Worm (Caenorhabditis elegans) whole organism, early embryonic: Measurements from ENCODE around the gene W10G11.2.

Source experiments
- B0310.2 ChIP-seq: sonication (generic microtip); optimal IDR thresholded peaks from 2 replicates; lab custom pipeline; 2016; ENCODE audit warnings: mild to moderate bottlenecking, missing genetic modification characterization, missing compliant biosample characterization
- F13C5.2 ChIP-seq: sonication (generic microtip); optimal IDR thresholded peaks from 2 replicates; lab custom pipeline; 2017; ENCODE audit warnings: mild to moderate bottlenecking, missing genetic modification characterization, inconsistent platforms, missing compliant biosample characterization
- aly-1 ChIP-seq: sonication (generic microtip); optimal IDR thresholded peaks from 2 replicates; lab custom pipeline; 2016; ENCODE audit warnings: missing genetic modification characterization, missing compliant biosample characterization
- ama-1 ChIP-seq: fragments of 150-350 bp; optimal IDR thresholded peaks from 2 replicates; lab custom pipeline; 2014
- ceh-13 ChIP-seq: fragments of 200-800 bp; sonication (Bioruptor generic); optimal IDR thresholded peaks from 2 replicates; lab custom pipeline; 2018; ENCODE audit warnings: mild to moderate bottlenecking, missing genetic modification characterization, missing compliant biosample characterization
- ceh-36 ChIP-seq: sonication (generic microtip); optimal IDR thresholded peaks from 2 replicates; lab custom pipeline; 2016; ENCODE audit warnings: missing genetic modification characterization, inconsistent platforms, missing compliant biosample characterization
- ets-7 ChIP-seq: sonication (generic microtip); optimal IDR thresholded peaks from 2 replicates; lab custom pipeline; 2016; ENCODE audit warnings: missing genotype, missing genetic modification characterization, missing compliant biosample characterization
- flt-1 ChIP-seq: fragments of 200-800 bp; sonication (Bioruptor generic); IDR thresholded peaks from 2 replicates; pipeline ENCODE4 v1.3.6; 2022; ENCODE audit warnings: missing genetic modification characterization, missing compliant biosample characterization
- hmbx-1 ChIP-seq: sonication (generic microtip); optimal IDR thresholded peaks from 2 replicates; lab custom pipeline; 2016; ENCODE audit warnings: mild to moderate bottlenecking, missing genetic modification characterization, missing compliant biosample characterization
- hmg-4 ChIP-seq: fragments of 200-800 bp; sonication (Bioruptor generic); optimal IDR thresholded peaks from 2 replicates; lab custom pipeline; 2018; ENCODE audit warnings: mild to moderate bottlenecking, missing genetic modification characterization, missing compliant biosample characterization
- hnd-1 ChIP-seq: sonication (generic microtip); optimal IDR thresholded peaks from 2 replicates; lab custom pipeline; 2016; ENCODE audit warnings: missing genetic modification characterization, missing compliant biosample characterization
- pes-1 ChIP-seq: fragments of 200-800 bp; sonication (Bioruptor generic); IDR thresholded peaks from 2 replicates; pipeline ENCODE4 v1.3.6; 2022; ENCODE audit warnings: missing genetic modification reagents, missing genetic modification characterization, missing compliant biosample characterization
- scrt-1 ChIP-seq: fragments of 200-800 bp; sonication (Bioruptor generic); IDR thresholded peaks from 2 replicates; pipeline ENCODE4 v1.3.6; 2022; ENCODE audit warnings: missing genetic modification characterization, missing compliant biosample characterization
- sea-1 ChIP-seq: fragments of 200-800 bp; sonication (Bioruptor generic); conservative IDR thresholded peaks from 2 replicates; pipeline ENCODE4 v1.3.6; 2022; ENCODE audit warnings: missing genetic modification characterization, missing compliant biosample characterization
- tbx-11 ChIP-seq: fragments of 200-800 bp; sonication (Bioruptor generic); IDR thresholded peaks from 2 replicates; pipeline ENCODE4 v1.3.6; 2022; ENCODE audit warnings: missing genetic modification characterization, missing compliant biosample characterization
- tbx-37 ChIP-seq: fragments of 200-800 bp; sonication (Bioruptor generic); conservative IDR thresholded peaks from 2 replicates; pipeline ENCODE4 v1.3.6; 2022; ENCODE audit warnings: missing genetic modification reagents, missing genetic modification characterization, missing compliant biosample characterization
- tra-4 ChIP-seq: sonication (generic microtip); optimal IDR thresholded peaks from 2 replicates; lab custom pipeline; 2017; ENCODE audit warnings: missing genetic modification characterization, missing compliant biosample characterization

The W10G11.2 gene

DNA sequence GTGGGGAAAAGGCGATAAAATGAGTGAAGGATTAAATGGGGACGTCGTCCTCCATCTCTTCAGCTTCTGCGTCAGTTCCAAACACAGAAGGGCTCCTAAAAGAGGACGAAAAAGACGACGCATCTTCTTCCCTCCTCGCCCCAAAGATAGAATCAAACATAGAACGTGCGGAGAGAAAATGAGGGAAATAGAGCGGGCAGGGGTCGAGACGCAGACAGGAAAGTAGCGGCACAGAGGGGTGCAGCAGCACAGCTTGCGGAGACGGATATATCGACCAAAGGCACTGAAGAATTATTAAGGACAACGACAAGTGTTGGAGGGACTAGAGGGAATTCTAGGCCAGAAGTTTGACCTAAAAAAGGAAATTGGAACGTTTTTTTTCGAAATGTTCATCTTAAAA lies 14.2 kb downstream of the W10G11.2 start:
- TF ChIP-seq tbx-37 (GFP tag; lab: Robert Waterston, UW) (0 out of 2 replicates have a peak, but pooled peaks have one; percentile 6), hmbx-1 (tag; lab: Kevin White, UChicago) (no peak), hmg-4 (GFP tag; lab: Kevin White, UChicago) (peak; percentile 54)

DNA sequence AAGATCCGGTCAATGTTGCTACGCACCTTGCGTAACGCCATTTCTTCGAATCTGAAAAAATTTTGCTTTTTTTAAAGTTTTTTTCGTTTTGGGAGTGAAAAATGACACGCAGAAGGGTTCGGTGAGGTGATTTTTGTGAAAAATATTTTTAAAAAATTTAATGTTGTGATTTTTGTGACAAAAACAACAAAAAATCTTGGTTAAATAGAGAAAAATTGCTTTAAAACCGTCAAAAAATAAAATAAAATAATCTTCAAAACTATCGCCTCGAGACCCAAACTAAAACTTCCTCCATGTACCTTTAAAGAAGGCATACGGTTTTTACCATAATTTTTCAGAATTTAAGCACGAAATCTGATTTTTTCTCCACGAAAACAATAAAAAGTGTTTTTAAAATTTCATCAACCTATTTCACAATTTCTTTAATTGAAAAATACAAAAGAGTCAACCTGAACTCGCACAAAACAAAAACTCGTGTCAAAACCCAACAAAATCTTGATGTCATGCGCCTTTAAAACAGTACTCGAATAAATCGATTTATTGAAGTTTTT lies 15.0 kb downstream of the W10G11.2 start, which contains the start of gene apd-3:
Gene apd-3 (minus strand): TSS at position 51 of the 551 bp plus-strand sequence.
- TF ChIP-seq hnd-1 (tag; lab: Kevin White, UChicago) (no peak), B0310.2 (tag; lab: Kevin White, UChicago) (no peak), tbx-11 (GFP tag; lab: Robert Waterston, UW) (no peak), flt-1 (GFP tag; lab: Robert Waterston, UW) (no peak), hmbx-1 (tag; lab: Kevin White, UChicago) (no peak), ceh-36 (tag; lab: Kevin White, UChicago) (no peak), ceh-13 (GFP tag; lab: Kevin White, UChicago) (no peak), scrt-1 (GFP tag; lab: Robert Waterston, UW) (no peak)

DNA sequence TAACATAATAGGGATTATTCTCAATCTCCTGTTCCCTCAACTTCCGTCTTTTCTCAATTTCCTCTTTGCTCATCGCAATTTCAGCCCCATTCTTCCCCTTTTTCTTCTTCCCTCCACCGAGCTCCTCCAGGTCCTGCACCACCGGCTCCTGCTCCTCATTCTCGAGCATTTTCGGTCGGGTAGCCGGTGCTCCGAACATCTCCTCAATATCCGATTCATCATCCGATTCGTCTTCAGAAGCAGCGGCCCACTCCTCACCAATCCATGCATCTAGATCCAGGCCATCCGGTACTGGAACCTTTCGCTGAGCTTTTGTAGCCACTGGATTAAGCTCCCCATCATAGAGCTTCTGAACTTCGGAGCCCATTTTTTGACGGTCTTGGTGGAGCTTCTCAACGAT lies 21.3 kb downstream of the W10G11.2 start:
- no peak for TF ChIP-seq tra-4 (tag; lab: Kevin White, UChicago)
- no peak for TF ChIP-seq aly-1
- no peak for TF ChIP-seq B0310.2 (tag; lab: Kevin White, UChicago)
- no peak for TF ChIP-seq ceh-36 (tag; lab: Kevin White, UChicago)
- no peak for TF ChIP-seq ets-7 (tag; lab: Kevin White, UChicago)
- no peak for TF ChIP-seq F13C5.2 (tag; lab: Kevin White, UChicago)
- no peak for TF ChIP-seq scrt-1 (GFP tag; lab: Robert Waterston, UW)
- no peak for TF ChIP-seq ceh-13 (GFP tag; lab: Kevin White, UChicago)
- no peak for TF ChIP-seq hmg-4 (GFP tag; lab: Kevin White, UChicago)
- no peak for TF ChIP-seq flt-1 (GFP tag; lab: Robert Waterston, UW)
- TF ChIP-seq hmbx-1 (tag; lab: Kevin White, UChicago), result no peak
- TF ChIP-seq pes-1 (GFP tag; lab: Robert Waterston, UW), result no peak
- TF ChIP-seq ama-1, result no peak
- TF ChIP-seq sea-1 (GFP tag; lab: Robert Waterston, UW), result no peak
- TF ChIP-seq tbx-11 (GFP tag; lab: Robert Waterston, UW), result no peak

DNA sequence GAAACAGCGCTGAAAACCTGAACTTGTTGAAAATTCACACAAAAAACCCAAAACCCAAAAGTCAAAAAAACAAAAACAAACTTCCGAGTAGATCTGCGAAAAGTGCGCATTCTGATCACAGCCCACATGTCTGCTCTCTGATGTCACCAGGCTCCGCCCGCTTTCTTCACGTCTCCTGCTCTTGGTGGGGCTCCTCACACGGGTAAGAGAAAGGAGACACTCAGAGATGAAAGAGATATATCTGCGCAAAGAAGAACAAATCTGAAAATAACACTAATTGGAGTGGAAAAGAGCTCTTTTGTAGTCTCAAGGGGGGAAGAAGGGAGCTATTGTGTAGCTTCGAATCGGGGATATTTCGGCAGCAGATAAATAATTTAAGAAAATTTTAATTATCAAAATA lies 33.2 kb downstream of the W10G11.2 start, which contains the start of gene ncs-6:
Gene ncs-6 (minus strand): TSS at position 261 of the 400 bp plus-strand sequence.
- TF ChIP-seq pes-1 (GFP tag; lab: Robert Waterston, UW), result no peak
- no peak for TF ChIP-seq aly-1
- TF ChIP-seq ceh-36 (tag; lab: Kevin White, UChicago), result no peak
- no peak for TF ChIP-seq scrt-1 (GFP tag; lab: Robert Waterston, UW)
- no peak for TF ChIP-seq flt-1 (GFP tag; lab: Robert Waterston, UW)
- TF ChIP-seq ceh-13 (GFP tag; lab: Kevin White, UChicago), result no peak

DNA sequence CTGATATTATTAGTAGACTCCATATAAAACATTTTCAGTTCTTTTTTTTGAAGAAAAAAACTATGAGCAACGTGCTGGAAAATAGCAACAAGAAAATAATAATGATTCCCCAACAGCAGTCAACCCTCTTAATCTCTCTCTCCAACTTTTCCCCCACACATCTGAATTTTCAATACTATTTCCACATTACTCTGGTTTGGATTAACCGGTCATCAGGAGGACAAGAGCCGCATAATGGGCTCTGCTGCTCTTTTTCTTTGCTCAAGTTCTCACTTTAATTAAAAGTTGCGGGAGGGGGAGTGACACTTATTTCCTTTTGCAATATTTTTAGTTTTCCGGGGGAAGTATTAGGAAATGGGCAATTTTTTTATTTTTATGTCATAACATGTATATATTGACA lies 34.0 kb downstream of the W10G11.2 start:
- TF ChIP-seq aly-1, result no peak
- no peak for TF ChIP-seq scrt-1 (GFP tag; lab: Robert Waterston, UW)
- no peak for TF ChIP-seq tra-4 (tag; lab: Kevin White, UChicago)
- TF ChIP-seq hmg-4 (GFP tag; lab: Kevin White, UChicago), result no peak
- TF ChIP-seq ama-1, result no peak
- no peak for TF ChIP-seq tbx-11 (GFP tag; lab: Robert Waterston, UW)
- no peak for TF ChIP-seq ets-7 (tag; lab: Kevin White, UChicago)
- TF ChIP-seq sea-1 (GFP tag; lab: Robert Waterston, UW), result no peak
- no peak for TF ChIP-seq pes-1 (GFP tag; lab: Robert Waterston, UW)
- TF ChIP-seq hnd-1 (tag; lab: Kevin White, UChicago), result no peak

DNA sequence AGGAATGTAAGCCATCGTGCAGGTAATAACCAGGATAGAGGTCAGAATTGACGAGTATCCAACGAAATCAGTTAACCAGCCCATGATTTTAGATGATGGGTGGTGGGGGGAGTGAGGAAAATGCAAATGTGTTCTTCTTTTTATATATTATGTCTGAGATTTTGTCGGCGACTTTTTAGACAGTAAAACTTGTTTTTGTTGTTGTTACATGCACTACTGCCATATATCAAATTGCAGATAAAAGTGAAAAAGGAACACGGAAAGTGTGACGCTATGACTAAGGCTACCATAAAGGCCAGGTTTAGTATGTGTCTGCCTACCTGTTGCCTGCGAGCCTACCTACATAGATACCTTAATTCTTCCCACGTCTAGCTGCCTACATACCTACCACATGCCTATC lies 37.4 kb downstream of the W10G11.2 start, which contains the start of gene col-72:
Gene col-72 (minus strand): TSS at position 101 of the 400 bp plus-strand sequence.
- TF ChIP-seq aly-1 (no peak), pes-1 (GFP tag; lab: Robert Waterston, UW) (no peak), sea-1 (GFP tag; lab: Robert Waterston, UW) (no peak)

DNA sequence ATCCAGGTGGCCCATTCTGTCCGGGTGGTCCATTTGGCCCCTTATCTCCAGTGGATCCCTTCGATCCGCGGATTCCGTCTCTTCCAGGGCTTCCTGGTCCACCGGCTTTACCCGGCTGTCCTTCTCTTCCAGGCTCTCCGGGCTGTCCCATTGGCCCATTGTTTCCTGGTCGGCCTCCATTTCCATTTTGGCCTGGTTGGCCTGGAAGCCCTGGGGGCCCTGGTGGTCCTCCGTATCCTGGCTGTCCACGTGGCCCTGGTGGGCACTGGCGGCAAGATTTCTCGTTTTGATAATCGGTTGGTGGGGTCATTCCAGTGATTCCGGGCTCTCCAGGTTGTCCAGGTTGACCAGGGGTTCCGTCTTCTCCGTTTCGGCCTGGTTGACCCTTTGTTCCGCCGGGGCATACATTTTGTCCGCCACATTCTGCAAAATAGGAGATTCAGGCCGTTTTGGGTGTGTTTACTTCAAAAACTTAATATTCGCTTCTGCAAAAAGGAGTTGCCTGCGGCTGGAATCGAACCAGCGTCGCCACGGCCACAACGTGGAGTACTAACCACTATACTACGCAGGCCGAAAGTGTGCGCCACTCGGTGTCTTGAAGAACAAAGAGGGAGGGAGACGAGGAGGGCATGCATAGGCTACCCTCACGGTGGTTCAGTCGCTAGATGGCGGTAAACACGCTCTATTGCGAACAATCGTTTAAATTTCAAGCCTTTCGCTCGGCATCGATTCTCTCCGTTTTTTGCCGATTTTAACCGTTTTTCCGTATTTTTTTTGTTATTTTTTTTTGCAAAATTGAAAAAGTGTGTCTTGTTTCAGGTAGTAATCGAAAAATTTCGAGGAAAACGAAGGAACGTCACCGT lies 40.2 kb downstream of the W10G11.2 start, which contains the start of gene W09G10.9:
Gene W09G10.9 (plus strand): TSS at position 813 of the 863 bp plus-strand sequence.
- peak; percentile 75 for TF ChIP-seq aly-1
- peak; percentile 59 for TF ChIP-seq F13C5.2 (tag; lab: Kevin White, UChicago)
- peak; percentile 93 for TF ChIP-seq tbx-37 (GFP tag; lab: Robert Waterston, UW)
- TF ChIP-seq sea-1 (GFP tag; lab: Robert Waterston, UW), result peak; percentile 91
- peak; percentile 72 for TF ChIP-seq hnd-1 (tag; lab: Kevin White, UChicago)
- peak; percentile 57 for TF ChIP-seq hmbx-1 (tag; lab: Kevin White, UChicago)
- TF ChIP-seq tbx-11 (GFP tag; lab: Robert Waterston, UW), result peak; percentile 92
- TF ChIP-seq B0310.2 (tag; lab: Kevin White, UChicago), result peak; percentile 28
- TF ChIP-seq scrt-1 (GFP tag; lab: Robert Waterston, UW), result peak; percentile 96
- TF ChIP-seq flt-1 (GFP tag; lab: Robert Waterston, UW), result peak; percentile 91
- TF ChIP-seq ama-1, result no peak
- peak; percentile 95 for TF ChIP-seq pes-1 (GFP tag; lab: Robert Waterston, UW)
- TF ChIP-seq ets-7 (tag; lab: Kevin White, UChicago), result peak; percentile 58
- peak; percentile 82 for TF ChIP-seq hmg-4 (GFP tag; lab: Kevin White, UChicago)
- peak; percentile 70 for TF ChIP-seq ceh-13 (GFP tag; lab: Kevin White, UChicago)
- peak; percentile 83 for TF ChIP-seq ceh-36 (tag; lab: Kevin White, UChicago)
- TF ChIP-seq tra-4 (tag; lab: Kevin White, UChicago), result peak; percentile 30
